Fruit fly (Drosophila melanogaster): ENCODE measurements around the gene CG31142.
A peak's percentile ranks its signal among the peaks of the same experiment; 100 is the strongest.

Gene CG31142

DNA sequence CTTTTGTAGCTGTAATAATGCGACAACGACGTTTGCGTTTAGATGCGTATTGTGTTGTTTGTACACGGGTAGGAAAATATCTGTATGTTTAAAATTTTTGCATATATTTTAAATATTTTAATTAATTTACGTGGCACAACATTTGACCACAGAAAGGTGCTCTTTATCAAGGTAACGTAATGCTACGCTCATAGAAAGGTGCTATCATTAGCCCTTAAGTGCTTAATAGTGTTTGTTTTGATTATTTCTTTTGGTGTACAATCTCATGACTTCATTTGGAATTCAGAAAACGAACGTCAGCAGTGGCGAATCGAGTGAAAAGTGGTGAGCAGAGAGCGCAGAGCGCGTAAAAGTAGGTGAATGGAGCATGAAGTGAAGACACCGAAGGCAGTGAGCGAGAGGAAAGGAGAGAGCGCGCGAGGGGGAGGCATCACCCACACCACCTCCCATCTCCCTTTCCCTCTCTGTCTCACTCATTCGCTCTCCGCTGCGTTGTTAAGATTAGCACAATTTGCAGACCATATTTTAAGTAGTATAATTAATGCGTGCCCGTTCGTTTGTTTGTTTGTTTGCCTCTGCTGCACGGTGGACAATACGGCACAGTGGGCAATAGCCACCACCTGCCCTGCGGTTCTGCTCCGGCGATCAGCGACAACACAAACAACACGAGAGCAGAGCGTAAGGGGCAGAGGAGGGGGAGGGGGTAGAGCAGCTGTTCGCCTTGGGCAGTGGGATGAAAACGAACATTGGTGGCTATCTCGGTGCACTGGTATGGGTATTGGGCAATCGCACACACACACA, 7.1 kb upstream of the CG31142 start (continued):
- TF ChIP-seq sens (GFP tag), result peak; percentile 80
- peak; percentile 2 for TF ChIP-seq CG12236 (GFP tag; optimal IDR thresholded peaks at IDR 0.05)
- peak; percentile 23 for TF ChIP-seq pb (GFP tag; optimal IDR thresholded peaks at IDR 0.05)
- no peak for TF ChIP-seq CG5953 (GFP tag; IDR thresholded peaks at IDR 0.05)
- no peak for TF ChIP-seq p53 (GFP tag; optimal IDR thresholded peaks at IDR 0.05)
- TF ChIP-seq CG13775 (GFP tag; optimal IDR thresholded peaks at IDR 0.05), result peak; percentile 10
- no peak for TF ChIP-seq Lhr (GFP tag; optimal IDR thresholded peaks at IDR 0.05)
- peak; percentile 70 for TF ChIP-seq Aef1 (GFP tag; IDR thresholded peaks at IDR 0.05)
- TF ChIP-seq ash1 (GFP tag; optimal IDR thresholded peaks at IDR 0.05), result peak; percentile 55
- TF ChIP-seq CG15696 (tag; optimal IDR thresholded peaks at IDR 0.05), result no peak
- TF ChIP-seq CG4707 (GFP tag; optimal IDR thresholded peaks at IDR 0.05), result peak; percentile 97
- no peak for TF ChIP-seq wor (GFP tag; IDR thresholded peaks at IDR 0.05)
- no peak for TF ChIP-seq CG13296 (GFP tag; optimal IDR thresholded peaks at IDR 0.05)
- TF ChIP-seq CG17912 (GFP tag; optimal IDR thresholded peaks at IDR 0.05), result no peak
- peak; percentile 74 for TF ChIP-seq Drgx (GFP tag; IDR thresholded peaks at IDR 0.05)
- peak; percentile 57; the same call in 1 of the 3 replicates for TF ChIP-seq zfh1 (GFP tag; IDR thresholded peaks at IDR 0.05)
- TF ChIP-seq Bdp1 (GFP tag; optimal IDR thresholded peaks at IDR 0.05), result no peak
- no peak for TF ChIP-seq nom (GFP tag; optimal IDR thresholded peaks at IDR 0.05)
- peak; percentile 39; the same call in 2 of the 4 replicates for TF ChIP-seq Gug (GFP tag; IDR thresholded peaks at IDR 0.05)
- peak in 1 of 2 experiments; percentile 26 for TF ChIP-seq dpn (GFP tag; optimal IDR thresholded peaks at IDR 0.05)
- no peak for TF ChIP-seq CG11696 (GFP tag; IDR thresholded peaks at IDR 0.05)
- TF ChIP-seq CG1602 (GFP tag; optimal IDR thresholded peaks at IDR 0.05), result no peak
- TF ChIP-seq unc-4 (GFP tag; IDR thresholded peaks at IDR 0.05; ENCODE audit: partially characterized antibody), result no peak
- TF ChIP-seq CG2875 (GFP tag; optimal IDR thresholded peaks at IDR 0.05), result no peak
- TF ChIP-seq sisA (GFP tag; IDR thresholded peaks at IDR 0.05), result peak; percentile 49
- TF ChIP-seq lab (GFP tag; optimal IDR thresholded peaks at IDR 0.05), result peak; percentile 3
- no peak for TF ChIP-seq fd102C (GFP tag; optimal IDR thresholded peaks at IDR 0.05)
- TF ChIP-seq CG1832 (GFP tag; optimal IDR thresholded peaks at IDR 0.05), result peak; percentile 41
- TF ChIP-seq CG11398 (GFP tag; optimal IDR thresholded peaks at IDR 0.05), result no peak
- no peak for TF ChIP-seq MESR4 (GFP tag; optimal IDR thresholded peaks at IDR 0.05)
- peak; percentile 83 for TF ChIP-seq CG7987 (GFP tag; optimal IDR thresholded peaks at IDR 0.05)
- TF ChIP-seq CG3995 (GFP tag; optimal IDR thresholded peaks at IDR 0.05), result no peak
- no peak for TF ChIP-seq CG15011 (GFP tag; optimal IDR thresholded peaks at IDR 0.05)
- peak; percentile 21 for TF ChIP-seq CG3407 (GFP tag; optimal IDR thresholded peaks at IDR 0.05)
- 0 out of 3 replicates have a peak, but pooled peaks have one; percentile 6 for TF ChIP-seq CG34224 (GFP tag; IDR thresholded peaks at IDR 0.05; ENCODE audit: partially characterized antibody)
- TF ChIP-seq CG12071 (GFP tag; optimal IDR thresholded peaks at IDR 0.05), result peak; percentile 52
- TF ChIP-seq lov (optimal IDR thresholded peaks at IDR 0.05), result no peak
- TF ChIP-seq lov (GFP tag; IDR thresholded peaks at IDR 0.05), result peak; percentile 4; the same call in 1 of the 3 replicates
- no peak for TF ChIP-seq CG33213 (GFP tag; optimal IDR thresholded peaks at IDR 0.05)
- peak; percentile 12; the same call in 1 of the 2 replicates for TF ChIP-seq onecut (GFP tag; IDR thresholded peaks at IDR 0.05)
- no peak for TF ChIP-seq Nf-YB (GFP tag; optimal IDR thresholded peaks at IDR 0.05)
- no peak for TF ChIP-seq CG10959 (GFP tag; IDR thresholded peaks at IDR 0.05)
- TF ChIP-seq dm (GFP tag; optimal IDR thresholded peaks at IDR 0.05), result no peak
- TF ChIP-seq nmo (GFP tag; optimal IDR thresholded peaks at IDR 0.05), result peak; percentile 5
- peak; percentile 26 for TF ChIP-seq org-1 (GFP tag; optimal IDR thresholded peaks at IDR 0.05)
- TF ChIP-seq dysf (GFP tag; IDR thresholded peaks at IDR 0.05), result peak; percentile 40
- TF ChIP-seq al (GFP tag; IDR thresholded peaks at IDR 0.05), result no peak
- no peak for TF ChIP-seq CG13624 (GFP tag; optimal IDR thresholded peaks at IDR 0.05)
- TF ChIP-seq schlank (tag; optimal IDR thresholded peaks at IDR 0.05), result peak; percentile 19

Measured in whole organism, embryonic.